Worm (Caenorhabditis elegans) whole organism, L4 larva: ENCODE measurements around the gene erg-28.

Experiments
- D1046.2 ChIP-seq: fragments of 200-800 bp; sonication (Bioruptor generic); IDR thresholded peaks from 2 replicates; pipeline ENCODE4 v1.3.6; 2022; ENCODE audit warnings: missing genetic modification characterization, missing compliant biosample characterization
- egl-43 ChIP-seq: fragments of 200-800 bp; sonication (Bioruptor generic); IDR thresholded peaks from 2 replicates; pipeline ENCODE4 v1.3.6; 2022; ENCODE audit warnings: missing genetic modification reagents, missing genetic modification characterization, missing compliant biosample characterization
- lin-15B ChIP-seq: fragments of 150-350 bp; sonication (generic microtip); optimal IDR thresholded peaks from 3 replicates; lab custom pipeline; 2014; ENCODE audit warnings: missing biosample characterization, missing genetic modification characterization
- lir-3 ChIP-seq: sonication (generic microtip); optimal IDR thresholded peaks from 2 replicates; lab custom pipeline; 2016; ENCODE audit warnings: mild to moderate bottlenecking, missing genetic modification characterization, missing compliant biosample characterization
- lsy-2 ChIP-seq, 2 experiments: fragments of 150-350 bp in 1 of 2; sonication (generic microtip) in 1 of 2; optimal IDR thresholded peaks; 2 replicates each; lab custom pipeline; 2014 to 2017; ENCODE audit warnings: missing biosample characterization in 2 of 2, missing genetic modification characterization in 2 of 2
- zip-2 ChIP-seq: fragments of 150-350 bp; optimal IDR thresholded peaks from 2 replicates; lab custom pipeline; 2014; ENCODE audit warnings: missing biosample characterization, missing genetic modification characterization
- ztf-11 ChIP-seq: fragments of 150-350 bp; optimal IDR thresholded peaks from 2 replicates; lab custom pipeline; 2014; ENCODE audit warnings: missing biosample characterization, missing genetic modification characterization

ce11 chrV:12601835-12602234 is 5.4 kb upstream of the erg-28 start:
- no peak for TF ChIP-seq zip-2 (tag; lab: Kevin White, UChicago)
- no peak for TF ChIP-seq lin-15B (tag; lab: Kevin White, UChicago)
- no peak for TF ChIP-seq ztf-11 (tag; lab: Kevin White, UChicago)
- no peak for TF ChIP-seq D1046.2 (GFP tag; lab: Robert Waterston, UW)
- TF ChIP-seq lir-3 (tag; lab: Kevin White, UChicago) = no peak
- TF ChIP-seq lsy-2 (tag; optimal IDR thresholded peaks at IDR 0.05; lab: Kevin White, UChicago) = no peak
- no peak for TF ChIP-seq egl-43 (GFP tag; lab: Robert Waterston, UW)
